Worm (Caenorhabditis elegans): ENCODE data around the gene col-110.

The col-110 gene

DNA sequence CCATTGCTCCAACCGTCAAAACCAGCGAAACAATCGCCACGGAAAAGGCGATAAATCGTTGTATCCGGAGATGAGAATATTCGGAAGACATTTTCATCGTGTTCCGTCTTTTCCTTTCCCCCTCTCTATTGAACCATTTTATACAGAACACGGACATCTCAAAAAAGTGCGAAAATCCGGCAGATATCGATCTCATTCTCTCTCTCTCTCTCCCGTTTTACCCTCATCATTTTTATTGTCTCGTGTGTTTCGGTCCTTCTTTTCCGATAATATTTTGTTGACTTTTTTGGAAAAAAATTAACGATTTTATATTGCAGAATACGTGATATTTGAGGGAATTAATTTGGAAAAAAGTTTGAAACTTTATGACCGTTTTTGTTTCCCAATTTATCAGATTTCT, at the start of gene col-110:
Gene col-110 (minus strand): TSS at position 101 of the 400 bp plus-strand sequence.
- no peak for TF ChIP-seq cog-1 (tag; optimal IDR thresholded peaks at IDR 0.05)
- TF ChIP-seq med-1 (GFP tag; optimal IDR thresholded peaks at IDR 0.05; ENCODE audit: insufficient read depth): no peak
- no peak for TF ChIP-seq flt-1 (GFP tag; IDR thresholded peaks at IDR 0.05)
- no peak for TF ChIP-seq klf-2 (GFP tag; conservative IDR thresholded peaks at IDR 0.05)

DNA sequence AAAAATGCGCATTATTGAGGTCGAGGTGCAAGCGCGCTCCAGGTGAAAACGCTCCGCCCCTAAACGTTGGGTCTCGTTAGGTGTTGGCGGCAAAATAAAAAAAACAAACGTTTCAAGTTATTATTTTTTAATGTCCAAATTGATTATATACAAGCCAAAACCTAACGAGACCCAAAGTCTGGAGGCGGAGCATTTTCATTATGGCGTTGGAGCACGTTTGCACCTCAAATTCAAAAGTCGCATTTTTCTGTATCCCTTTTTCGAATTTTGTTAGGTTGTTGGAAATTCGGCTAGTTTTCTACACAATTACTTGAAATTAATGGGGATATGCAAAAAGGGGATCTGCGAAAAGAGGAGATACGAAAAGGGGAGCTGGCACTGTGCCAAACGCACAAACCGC, 48.4 kb upstream of the col-110 start, which contains the start of gene col-111:
Gene col-111 (minus strand): TSS at position 101 of the 400 bp plus-strand sequence.
- TF ChIP-seq cog-1 (tag; optimal IDR thresholded peaks at IDR 0.05) (no peak), ref-1 (GFP tag; conservative IDR thresholded peaks at IDR 0.05) (no peak), ztf-23 (GFP tag; IDR thresholded peaks at IDR 0.05) (no peak), ztf-29 (GFP tag; IDR thresholded peaks at IDR 0.05) (no peak), med-1 (GFP tag; optimal IDR thresholded peaks at IDR 0.05; ENCODE audit: insufficient read depth) (no peak), tab-1 (GFP tag; IDR thresholded peaks at IDR 0.05) (no peak), T22C8.4 (GFP tag; IDR thresholded peaks at IDR 0.05) (no peak), flt-1 (GFP tag; IDR thresholded peaks at IDR 0.05) (no peak), klf-2 (GFP tag; conservative IDR thresholded peaks at IDR 0.05) (no peak)

DNA sequence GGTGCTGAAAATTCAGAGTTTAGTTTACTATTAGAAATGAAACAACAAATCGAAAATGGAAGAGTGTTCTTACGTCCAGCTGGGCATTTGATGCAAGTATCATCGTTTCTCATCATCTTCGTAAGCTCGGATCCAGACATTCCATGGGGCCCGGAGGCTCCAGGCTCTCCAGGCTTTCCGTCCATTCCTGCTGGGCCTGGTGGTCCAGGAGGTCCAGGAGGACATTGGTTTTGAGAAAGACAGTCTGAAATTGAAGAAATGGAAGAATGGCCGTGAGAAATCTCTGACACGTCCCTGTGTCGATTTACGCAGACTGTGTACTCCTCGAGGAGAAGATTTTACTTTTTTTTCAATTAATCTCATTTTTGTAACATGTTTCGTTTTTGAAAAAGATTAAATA, 46.9 kb upstream of the col-110 start:
- TF ChIP-seq flt-1 (GFP tag; IDR thresholded peaks at IDR 0.05) (no peak), ref-1 (GFP tag; conservative IDR thresholded peaks at IDR 0.05) (no peak), T22C8.4 (GFP tag; IDR thresholded peaks at IDR 0.05) (no peak), ztf-23 (GFP tag; IDR thresholded peaks at IDR 0.05) (no peak), ztf-29 (GFP tag; IDR thresholded peaks at IDR 0.05) (no peak), klf-2 (GFP tag; conservative IDR thresholded peaks at IDR 0.05) (no peak), med-1 (GFP tag; optimal IDR thresholded peaks at IDR 0.05; ENCODE audit: insufficient read depth) (no peak), tab-1 (GFP tag; IDR thresholded peaks at IDR 0.05) (no peak), cog-1 (tag; optimal IDR thresholded peaks at IDR 0.05) (no peak)

DNA sequence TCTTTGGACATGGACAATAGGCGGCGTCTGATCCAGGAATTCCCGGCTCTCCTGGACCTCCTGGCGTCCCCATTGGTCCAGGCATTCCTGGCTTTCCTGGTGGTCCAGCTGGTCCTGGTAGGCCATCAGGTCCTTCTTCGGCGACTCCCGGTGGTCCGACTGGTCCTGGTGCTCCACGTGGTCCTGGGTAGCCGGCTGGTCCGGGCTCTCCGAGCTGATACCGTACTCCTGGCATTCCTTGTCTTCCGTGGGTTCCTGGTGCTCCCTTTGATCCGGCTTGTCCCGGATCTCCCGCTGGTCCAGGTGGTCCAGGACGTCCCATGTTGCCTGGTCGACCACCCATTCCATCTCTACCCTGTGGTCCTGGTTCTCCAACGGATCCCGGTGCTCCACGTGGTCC, 46.5 kb upstream of the col-110 start:
- TF ChIP-seq klf-2 (GFP tag; conservative IDR thresholded peaks at IDR 0.05): no peak
- TF ChIP-seq med-1 (GFP tag; optimal IDR thresholded peaks at IDR 0.05; ENCODE audit: insufficient read depth): no peak
- TF ChIP-seq ztf-23 (GFP tag; IDR thresholded peaks at IDR 0.05): no peak
- no peak for TF ChIP-seq tab-1 (GFP tag; IDR thresholded peaks at IDR 0.05)
- no peak for TF ChIP-seq ref-1 (GFP tag; conservative IDR thresholded peaks at IDR 0.05)
- no peak for TF ChIP-seq ztf-29 (GFP tag; IDR thresholded peaks at IDR 0.05)
- no peak for TF ChIP-seq flt-1 (GFP tag; IDR thresholded peaks at IDR 0.05)
- TF ChIP-seq cog-1 (tag; optimal IDR thresholded peaks at IDR 0.05): no peak
- no peak for TF ChIP-seq T22C8.4 (GFP tag; IDR thresholded peaks at IDR 0.05)

DNA sequence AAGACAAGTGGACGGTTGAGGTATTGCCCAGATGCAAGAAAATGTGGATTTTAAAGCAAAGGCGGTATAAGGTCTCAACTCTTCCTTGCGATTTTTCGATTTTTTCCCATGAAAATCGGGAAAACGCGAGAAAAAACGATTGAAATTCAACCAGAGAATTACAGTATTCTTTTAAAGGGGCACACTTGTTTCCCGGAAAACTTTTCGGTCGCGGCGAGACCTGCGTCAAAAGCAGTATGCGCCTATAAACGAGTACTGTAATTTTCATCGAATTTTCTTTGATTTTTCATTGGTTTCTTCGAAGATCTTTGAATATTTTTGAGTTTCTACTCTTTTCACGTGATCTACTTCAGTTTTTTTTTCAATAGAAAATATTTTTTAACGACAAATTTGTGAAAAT, 44.2 kb upstream of the col-110 start:
- TF ChIP-seq ztf-29 (GFP tag; IDR thresholded peaks at IDR 0.05): no peak
- no peak for TF ChIP-seq T22C8.4 (GFP tag; IDR thresholded peaks at IDR 0.05)
- TF ChIP-seq ztf-23 (GFP tag; IDR thresholded peaks at IDR 0.05): no peak
- TF ChIP-seq med-1 (GFP tag; optimal IDR thresholded peaks at IDR 0.05; ENCODE audit: insufficient read depth): no peak
- no peak for TF ChIP-seq tab-1 (GFP tag; IDR thresholded peaks at IDR 0.05)
- no peak for TF ChIP-seq ref-1 (GFP tag; conservative IDR thresholded peaks at IDR 0.05)
- TF ChIP-seq cog-1 (tag; optimal IDR thresholded peaks at IDR 0.05): no peak
- TF ChIP-seq klf-2 (GFP tag; conservative IDR thresholded peaks at IDR 0.05): no peak
- no peak for TF ChIP-seq flt-1 (GFP tag; IDR thresholded peaks at IDR 0.05)

DNA sequence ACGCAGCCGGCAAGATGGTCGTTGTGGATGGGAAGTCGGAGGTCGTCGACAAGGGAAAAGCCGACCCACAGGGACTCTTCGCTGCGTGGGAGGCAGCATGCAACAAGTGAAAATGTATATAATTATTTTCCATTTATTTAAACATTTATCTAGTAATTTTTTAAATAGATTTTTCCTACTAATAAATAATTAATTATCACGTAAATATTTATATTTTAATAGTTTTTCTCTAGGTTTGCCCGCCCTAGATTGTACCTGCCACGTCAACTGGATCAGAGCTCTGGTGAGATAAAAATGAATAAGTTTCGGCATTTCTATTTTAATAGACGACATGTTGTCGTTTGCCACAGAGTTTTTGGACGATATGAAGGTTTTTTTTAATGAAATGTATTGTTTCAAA, 43.5 kb upstream of the col-110 start, which contains the start of gene psr-1:
Gene psr-1 (plus strand): TSS at position 301 of the 400 bp plus-strand sequence.
- TF ChIP-seq ztf-29 (GFP tag; IDR thresholded peaks at IDR 0.05): no peak
- TF ChIP-seq ztf-23 (GFP tag; IDR thresholded peaks at IDR 0.05): no peak
- TF ChIP-seq med-1 (GFP tag; optimal IDR thresholded peaks at IDR 0.05; ENCODE audit: insufficient read depth): no peak
- no peak for TF ChIP-seq T22C8.4 (GFP tag; IDR thresholded peaks at IDR 0.05)
- no peak for TF ChIP-seq tab-1 (GFP tag; IDR thresholded peaks at IDR 0.05)
- no peak for TF ChIP-seq klf-2 (GFP tag; conservative IDR thresholded peaks at IDR 0.05)
- TF ChIP-seq cog-1 (tag; optimal IDR thresholded peaks at IDR 0.05): no peak
- no peak for TF ChIP-seq ref-1 (GFP tag; conservative IDR thresholded peaks at IDR 0.05)
- no peak for TF ChIP-seq flt-1 (GFP tag; IDR thresholded peaks at IDR 0.05)

DNA sequence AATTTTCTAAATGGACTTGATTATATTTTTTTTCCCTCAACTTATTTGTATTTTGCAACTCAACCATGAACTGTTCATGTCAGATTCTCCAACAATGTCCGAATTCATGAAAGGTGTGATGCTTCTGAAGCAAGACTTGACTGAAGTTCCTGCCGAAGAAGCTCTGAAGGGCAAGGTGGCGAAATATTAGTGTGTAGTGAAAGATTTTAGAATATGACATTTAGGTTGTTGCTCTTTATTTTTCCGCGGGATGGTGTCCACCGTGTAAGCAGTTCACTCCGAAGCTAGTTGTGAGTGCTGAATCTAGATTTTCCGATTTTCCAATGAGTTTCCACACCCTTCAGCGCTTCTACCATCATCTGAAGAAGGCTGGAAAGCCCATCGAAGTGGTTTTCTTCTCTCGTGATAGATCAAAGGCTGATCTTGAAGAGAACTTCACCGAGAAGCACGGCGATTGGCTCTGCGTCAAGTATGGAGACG, 42.9 kb upstream of the col-110 start, which contains the start of gene F29B9.5:
Gene F29B9.5 (plus strand): TSS at position 51 of the 480 bp plus-strand sequence.
- no peak for TF ChIP-seq med-1 (GFP tag; optimal IDR thresholded peaks at IDR 0.05; ENCODE audit: insufficient read depth)
- TF ChIP-seq tab-1 (GFP tag; IDR thresholded peaks at IDR 0.05): no peak
- TF ChIP-seq ref-1 (GFP tag; conservative IDR thresholded peaks at IDR 0.05): no peak
- no peak for TF ChIP-seq klf-2 (GFP tag; conservative IDR thresholded peaks at IDR 0.05)
- no peak for TF ChIP-seq ztf-23 (GFP tag; IDR thresholded peaks at IDR 0.05)
- no peak for TF ChIP-seq flt-1 (GFP tag; IDR thresholded peaks at IDR 0.05)
- no peak for TF ChIP-seq cog-1 (tag; optimal IDR thresholded peaks at IDR 0.05)
- TF ChIP-seq T22C8.4 (GFP tag; IDR thresholded peaks at IDR 0.05): no peak
- no peak for TF ChIP-seq ztf-29 (GFP tag; IDR thresholded peaks at IDR 0.05)

DNA sequence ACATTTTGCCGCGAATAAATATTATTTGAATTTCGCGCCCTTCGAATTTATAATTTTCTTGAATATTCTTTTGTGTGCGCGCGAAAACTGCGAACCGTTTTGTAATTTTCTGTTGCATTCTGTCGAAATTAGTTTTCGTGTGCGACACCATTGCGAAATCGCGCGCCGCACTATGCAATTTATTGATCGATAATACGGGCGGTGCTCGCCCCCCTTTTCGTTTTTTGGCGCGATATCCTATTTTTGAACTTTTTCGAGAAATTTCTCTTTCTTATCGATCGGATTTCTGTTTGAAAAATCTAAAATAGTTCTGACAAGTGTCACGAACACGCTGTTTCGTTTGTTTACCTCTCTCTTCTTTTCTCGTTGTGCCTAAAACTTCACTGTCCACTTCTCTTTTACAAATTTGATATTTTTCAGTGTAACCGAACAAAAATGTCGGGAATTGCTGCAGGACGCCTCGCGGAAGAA, 41.2 kb upstream of the col-110 start, which contains the start of gene ubc-9:
Gene ubc-9 (plus strand): TSS at position 421 of the 471 bp plus-strand sequence.
- TF ChIP-seq T22C8.4 (GFP tag; IDR thresholded peaks at IDR 0.05) (peak; percentile 99), ztf-29 (GFP tag; IDR thresholded peaks at IDR 0.05) (no peak), klf-2 (GFP tag; conservative IDR thresholded peaks at IDR 0.05) (no peak), flt-1 (GFP tag; IDR thresholded peaks at IDR 0.05) (peak; percentile 58; the same call in 1 of the 2 replicates), ztf-23 (GFP tag; IDR thresholded peaks at IDR 0.05) (0 out of 2 replicates have a peak, but pooled peaks have one; percentile 45), tab-1 (GFP tag; IDR thresholded peaks at IDR 0.05) (0 out of 2 replicates have a peak, but pooled peaks have one; percentile 55), med-1 (GFP tag; optimal IDR thresholded peaks at IDR 0.05; ENCODE audit: insufficient read depth) (no peak), cog-1 (tag; optimal IDR thresholded peaks at IDR 0.05) (no peak), ref-1 (GFP tag; conservative IDR thresholded peaks at IDR 0.05) (no peak)

DNA sequence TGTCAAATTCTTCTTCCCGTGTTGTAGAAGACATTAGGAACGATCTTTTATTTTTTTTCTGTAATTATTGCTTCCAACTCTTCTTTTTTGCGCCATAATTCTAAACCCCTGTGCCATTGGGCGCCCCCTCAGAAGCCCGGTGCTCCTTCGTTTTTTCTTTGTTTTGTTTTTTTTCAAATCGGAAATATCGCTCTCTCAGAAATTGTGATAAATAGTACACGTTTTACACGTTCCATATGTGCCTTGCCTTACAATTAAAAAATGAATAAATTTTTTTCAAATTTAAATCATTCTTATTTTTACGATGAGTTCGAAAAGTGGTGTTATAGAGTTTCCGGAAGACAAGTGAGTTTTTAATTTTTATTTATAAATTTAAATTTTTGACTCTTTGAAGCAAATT, 40.0 kb upstream of the col-110 start, which contains the start of gene F29B9.7:
Gene F29B9.7 (plus strand): TSS at position 301 of the 400 bp plus-strand sequence.
- TF ChIP-seq ztf-29 (GFP tag; IDR thresholded peaks at IDR 0.05) (no peak), T22C8.4 (GFP tag; IDR thresholded peaks at IDR 0.05) (no peak), ztf-23 (GFP tag; IDR thresholded peaks at IDR 0.05) (no peak), med-1 (GFP tag; optimal IDR thresholded peaks at IDR 0.05; ENCODE audit: insufficient read depth) (no peak), ref-1 (GFP tag; conservative IDR thresholded peaks at IDR 0.05) (no peak), tab-1 (GFP tag; IDR thresholded peaks at IDR 0.05) (no peak), cog-1 (tag; optimal IDR thresholded peaks at IDR 0.05) (no peak), klf-2 (GFP tag; conservative IDR thresholded peaks at IDR 0.05) (no peak)
